Worm (Caenorhabditis elegans): ENCODE data around the gene R13H4.5.
A peak's percentile ranks its signal among the peaks of the same experiment; 100 is the strongest.

DNA sequence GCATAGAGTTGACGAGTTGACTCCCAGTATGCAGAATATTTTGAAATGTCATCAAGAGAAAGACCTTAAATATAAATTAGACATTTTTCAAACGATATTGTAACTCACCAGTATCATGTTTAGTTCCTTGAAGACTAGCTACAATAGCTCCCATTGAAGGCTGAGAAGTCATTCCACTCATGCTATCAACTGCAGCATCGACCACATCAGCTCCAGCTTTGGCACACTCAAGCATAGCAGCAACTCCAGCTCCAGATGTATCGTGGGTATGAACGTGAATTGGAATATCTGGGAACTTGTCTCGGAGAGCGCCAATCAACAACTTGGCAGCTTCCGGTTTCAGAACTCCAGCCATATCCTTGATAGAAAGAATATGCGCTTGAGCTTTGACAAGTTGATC, 41.0 kb upstream of the R13H4.5 start:
- TF ChIP-seq aha-1 (tag) (peak; percentile 76), ama-1 (optimal IDR thresholded peaks at IDR 0.05) (no peak), T26A8.4 (GFP tag; IDR thresholded peaks at IDR 0.05) (no peak), snpc-4 (tag; optimal IDR thresholded peaks at IDR 0.05) (no peak), ceh-28 (tag; optimal IDR thresholded peaks at IDR 0.05) (no peak), ceh-62 (tag; optimal IDR thresholded peaks at IDR 0.05) (no peak), nhr-11 (tag; optimal IDR thresholded peaks at IDR 0.05) (no peak), unc-130 (GFP tag; optimal IDR thresholded peaks at IDR 0.05) (no peak), lin-1 (GFP tag; IDR thresholded peaks at IDR 0.05) (no peak), lin-39 (tag; optimal IDR thresholded peaks at IDR 0.05) (no peak)

Measured in whole organism, L4 larva.